Worm (Caenorhabditis elegans) whole organism, L4 larva: ENCODE results near the gene mps-4.

Source experiments
- ama-1 ChIP-seq: fragments of 150-350 bp; optimal IDR thresholded peaks from 2 replicates; lab custom pipeline; 2014; ENCODE audit warnings: inconsistent platforms, mixed read lengths
- fkh-10 ChIP-seq: fragments of 150-350 bp; optimal IDR thresholded peaks from 2 replicates; lab custom pipeline; 2014; ENCODE audit warnings: missing biosample characterization, missing genetic modification reagents, missing genetic modification characterization
- fos-1 ChIP-seq: fragments of 150-350 bp; optimal IDR thresholded peaks from 2 replicates; lab custom pipeline; 2014; ENCODE audit warnings: missing biosample characterization, missing genetic modification characterization
- lin-39 ChIP-seq: fragments of 150-350 bp; optimal IDR thresholded peaks from 2 replicates; lab custom pipeline; 2014; ENCODE audit warnings: missing biosample characterization, missing genetic modification reagents, missing genetic modification characterization
- lsy-2 ChIP-seq, 2 experiments: fragments of 150-350 bp in 1 of 2; sonication (generic microtip) in 1 of 2; optimal IDR thresholded peaks; 2 replicates each; lab custom pipeline; 2014 to 2017; ENCODE audit warnings: missing biosample characterization in 2 of 2, missing genetic modification characterization in 2 of 2
- mxl-2 ChIP-seq: fragments of 200-800 bp; sonication (Bioruptor generic); conservative IDR thresholded peaks from 2 replicates; pipeline ENCODE4 v1.3.6; 2022; ENCODE audit warnings: missing genetic modification reagents, missing genetic modification characterization, missing compliant biosample characterization
- nhr-28 ChIP-seq: fragments of 150-350 bp; optimal IDR thresholded peaks from 2 replicates; lab custom pipeline; 2014; ENCODE audit warnings: missing biosample characterization, missing genetic modification characterization
- ztf-11 ChIP-seq: fragments of 150-350 bp; optimal IDR thresholded peaks from 2 replicates; lab custom pipeline; 2014; ENCODE audit warnings: missing biosample characterization, missing genetic modification characterization

DNA sequence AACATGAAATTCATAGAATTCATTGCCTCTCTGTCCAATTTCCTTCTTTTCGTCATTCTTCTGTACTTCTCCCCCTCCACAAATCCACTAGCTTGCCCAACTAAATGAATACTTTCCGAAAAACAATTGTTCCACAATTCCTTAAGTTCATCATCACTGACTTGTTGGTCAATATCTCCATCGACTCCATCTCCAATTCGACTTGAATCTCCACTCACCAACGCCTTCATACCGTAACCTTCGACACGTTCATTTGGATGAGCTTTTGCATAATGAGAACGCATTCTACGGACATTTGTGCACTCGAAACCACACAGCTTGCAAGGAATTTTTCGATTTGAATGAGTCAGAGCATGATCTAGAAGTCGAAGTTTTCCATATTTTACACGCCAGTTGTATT, 30.6 kb downstream of the mps-4 start:
- no peak for TF ChIP-seq lin-39 (tag; lab: Kevin White, UChicago)
- no peak for TF ChIP-seq nhr-28
- TF ChIP-seq ama-1 = no peak
- TF ChIP-seq fos-1 (tag; lab: Kevin White, UChicago) = no peak
- no peak for TF ChIP-seq fkh-10 (GFP tag; lab: Kevin White, UChicago)
- no peak for TF ChIP-seq lsy-2 (tag; optimal IDR thresholded peaks at IDR 0.05; lab: Kevin White, UChicago)
- no peak for TF ChIP-seq ztf-11
- no peak for TF ChIP-seq mxl-2 (GFP tag; lab: Robert Waterston, UW)
